Worm (Caenorhabditis elegans): ENCODE data around the gene B0495.5.

DNA sequence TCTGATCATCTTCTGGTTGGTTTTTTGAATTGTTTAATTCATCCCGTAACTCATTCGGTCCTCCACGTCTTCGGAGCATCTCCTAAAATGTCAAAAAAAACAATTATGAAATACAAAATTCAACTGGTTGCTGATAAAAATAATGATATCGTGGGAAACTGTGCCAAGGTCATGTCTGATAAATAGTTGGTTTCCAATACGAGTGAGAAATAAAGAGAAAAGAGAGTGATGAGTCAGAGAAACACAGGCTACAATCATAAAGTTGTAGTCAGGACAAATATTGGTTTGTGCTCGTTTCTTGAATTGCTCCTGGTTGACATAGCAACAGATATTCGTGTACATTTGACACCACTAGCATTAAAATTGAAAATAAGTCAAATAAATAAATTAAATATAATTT is 6.8 kb upstream of the B0495.5 start, which contains the start of gene B0495.7:
- no peak for TF ChIP-seq ztf-11 (tag; optimal IDR thresholded peaks at IDR 0.05)
- no peak for TF ChIP-seq nhr-28 (tag; optimal IDR thresholded peaks at IDR 0.05)
- no peak for TF ChIP-seq nhr-76 (tag; optimal IDR thresholded peaks at IDR 0.05)

Measured in whole organism, mixed stage, embryonic.